Worm (Caenorhabditis elegans) whole organism, midembryonic: Measurements from ENCODE around the gene srg-40.

ENCODE experiments used
- T22C8.4 ChIP-seq: fragments of 200-800 bp; sonication (Bioruptor generic); IDR thresholded peaks from 2 replicates; pipeline ENCODE4 v1.3.6; 2022; ENCODE audit warnings: missing genetic modification characterization, missing compliant biosample characterization
- cog-1 ChIP-seq: sonication (generic microtip); optimal IDR thresholded peaks from 2 replicates; lab custom pipeline; 2016; ENCODE audit warnings: missing genetic modification characterization, missing compliant biosample characterization
- flt-1 ChIP-seq: fragments of 200-800 bp; sonication (Bioruptor generic); IDR thresholded peaks from 2 replicates; pipeline ENCODE4 v1.3.6; 2022; ENCODE audit warnings: missing genetic modification characterization, missing compliant biosample characterization
- klf-2 ChIP-seq: fragments of 200-800 bp; sonication (Bioruptor generic); conservative IDR thresholded peaks from 2 replicates; pipeline ENCODE4 v1.3.6; 2022; ENCODE audit warnings: missing genetic modification reagents, missing genetic modification characterization, missing compliant biosample characterization
- med-1 ChIP-seq: sonication (generic microtip); optimal IDR thresholded peaks from 2 replicates; lab custom pipeline; 2017; ENCODE audit warnings: missing genetic modification characterization, mild to moderate bottlenecking, missing compliant biosample characterization, antibody characterized with exemption, missing genetic modification reagents; ENCODE audit not compliant: insufficient read depth
- ref-1 ChIP-seq: fragments of 200-800 bp; sonication (Bioruptor generic); conservative IDR thresholded peaks from 2 replicates; pipeline ENCODE4 v1.3.6; 2022; ENCODE audit warnings: missing genetic modification reagents, missing genetic modification characterization, missing compliant biosample characterization
- tab-1 ChIP-seq: fragments of 200-800 bp; sonication (Bioruptor generic); IDR thresholded peaks from 2 replicates; pipeline ENCODE4 v1.3.6; 2022; ENCODE audit warnings: missing genetic modification characterization, missing compliant biosample characterization
- ztf-23 ChIP-seq: fragments of 200-800 bp; sonication (Bioruptor generic); IDR thresholded peaks from 2 replicates; pipeline ENCODE4 v1.3.6; 2022; ENCODE audit warnings: missing genetic modification reagents, missing genetic modification characterization, missing compliant biosample characterization
- ztf-29 ChIP-seq: fragments of 200-800 bp; sonication (Bioruptor generic); IDR thresholded peaks from 2 replicates; pipeline ENCODE4 v1.3.6; 2022; ENCODE audit warnings: missing genetic modification reagents, missing genetic modification characterization, missing compliant biosample characterization

Gene srg-40

DNA sequence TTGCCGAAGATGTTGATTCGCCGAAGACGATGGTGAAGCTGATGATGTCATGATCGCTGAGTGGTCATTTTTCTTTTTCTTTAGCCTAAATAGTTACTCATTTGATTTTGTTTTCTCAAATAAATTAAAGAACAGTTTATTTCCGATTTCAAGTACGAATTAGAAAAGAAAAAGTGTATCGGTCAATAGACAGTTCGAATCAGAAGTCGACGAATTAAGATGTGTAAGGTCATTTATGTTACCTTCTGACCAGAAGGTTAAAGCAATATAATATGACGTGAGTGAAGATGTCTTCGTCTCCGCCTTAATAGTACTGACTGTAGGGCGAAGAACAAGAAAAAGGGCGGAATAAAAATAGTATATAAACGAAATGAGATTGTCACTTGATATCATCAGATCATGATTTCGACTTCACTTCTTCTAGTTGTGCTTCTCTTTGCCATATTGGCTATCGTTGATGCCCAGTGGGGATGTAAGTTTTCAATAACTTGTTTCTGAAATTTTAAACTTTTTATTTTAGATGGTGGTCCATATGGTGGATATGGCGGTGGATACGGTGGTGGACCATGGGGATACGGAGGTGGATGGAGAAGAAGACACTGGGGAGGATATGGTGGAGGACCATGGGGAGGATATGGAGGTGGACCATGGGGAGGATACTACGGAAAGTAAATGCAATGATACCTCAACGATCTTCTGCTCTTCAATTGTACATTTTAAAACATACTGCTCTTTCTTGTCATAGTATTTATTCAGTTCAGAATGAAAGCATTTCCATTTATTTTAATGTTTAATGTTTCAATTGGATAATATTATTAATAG is 17.2 kb downstream of the srg-40 start, which contains the start of the genes T19C4.24 and nlp-33:
Gene T19C4.24 (minus strand): TSS at position 51 of the 822 bp plus-strand sequence.
Gene nlp-33 (plus strand): TSS at position 389 of the 822 bp plus-strand sequence.
- TF ChIP-seq ztf-23 (no peak), tab-1 (GFP tag; lab: Robert Waterston, UW) (no peak), ref-1 (no peak), ztf-29 (GFP tag; lab: Robert Waterston, UW) (no peak), klf-2 (GFP tag; lab: Robert Waterston, UW) (no peak), T22C8.4 (GFP tag; lab: Robert Waterston, UW) (no peak), med-1 (GFP tag; lab: Kevin White, UChicago) (no peak), cog-1 (tag; lab: Kevin White, UChicago) (no peak), flt-1 (GFP tag; lab: Robert Waterston, UW) (no peak)

DNA sequence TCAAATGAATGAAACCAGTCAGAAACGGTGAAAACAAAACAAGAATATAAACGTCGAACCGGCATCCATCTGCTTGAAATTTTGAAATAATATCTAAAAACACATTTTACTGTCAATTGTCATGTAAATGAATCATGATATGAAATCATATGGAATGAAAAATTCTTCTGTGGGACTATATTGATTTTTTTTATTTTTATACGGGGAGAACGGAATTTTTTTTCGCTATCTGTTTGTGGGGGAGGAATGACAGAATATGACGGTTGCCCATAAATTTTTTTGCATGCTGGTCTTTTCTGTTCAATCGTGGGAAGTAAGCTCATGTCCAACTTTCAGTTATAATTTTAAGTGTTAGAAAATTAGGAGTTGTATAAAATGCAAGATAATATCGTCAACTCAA is 19.7 kb downstream of the srg-40 start, which contains the start of gene C06H2.7:
Gene C06H2.7 (minus strand): TSS at position 101 of the 400 bp plus-strand sequence.
- TF ChIP-seq flt-1 (GFP tag; lab: Robert Waterston, UW) (no peak), cog-1 (tag; lab: Kevin White, UChicago) (no peak), ref-1 (no peak), klf-2 (GFP tag; lab: Robert Waterston, UW) (no peak), T22C8.4 (GFP tag; lab: Robert Waterston, UW) (no peak), med-1 (GFP tag; lab: Kevin White, UChicago) (no peak), ztf-29 (GFP tag; lab: Robert Waterston, UW) (no peak), ztf-23 (no peak), tab-1 (GFP tag; lab: Robert Waterston, UW) (no peak)

DNA sequence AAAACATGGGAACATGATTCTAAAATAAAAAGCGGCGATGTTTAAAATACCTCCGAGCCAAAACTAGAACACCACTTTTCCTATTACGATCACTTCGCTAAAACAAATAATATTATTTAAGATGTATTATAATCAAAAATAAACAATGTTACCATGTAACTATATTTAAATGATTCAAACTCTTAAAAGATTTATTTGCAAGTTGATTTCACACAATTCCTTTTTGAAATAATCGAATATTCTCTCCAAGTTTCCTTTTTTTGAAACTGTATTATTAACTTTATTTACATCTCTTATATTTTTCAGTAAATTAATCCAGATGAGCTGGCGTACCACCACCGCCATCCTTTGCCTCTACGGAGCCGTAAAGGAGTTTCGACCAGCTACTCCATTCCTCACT is 23.2 kb downstream of the srg-40 start, which contains the start of gene folt-1:
Gene folt-1 (plus strand): TSS at position 301 of the 400 bp plus-strand sequence.
- no peak for TF ChIP-seq tab-1 (GFP tag; lab: Robert Waterston, UW)
- no peak for TF ChIP-seq ztf-29 (GFP tag; lab: Robert Waterston, UW)
- TF ChIP-seq ref-1, result no peak
- TF ChIP-seq klf-2 (GFP tag; lab: Robert Waterston, UW), result no peak
- no peak for TF ChIP-seq flt-1 (GFP tag; lab: Robert Waterston, UW)
- TF ChIP-seq med-1 (GFP tag; lab: Kevin White, UChicago), result no peak
- TF ChIP-seq T22C8.4 (GFP tag; lab: Robert Waterston, UW), result no peak
- no peak for TF ChIP-seq ztf-23
- no peak for TF ChIP-seq cog-1 (tag; lab: Kevin White, UChicago)

DNA sequence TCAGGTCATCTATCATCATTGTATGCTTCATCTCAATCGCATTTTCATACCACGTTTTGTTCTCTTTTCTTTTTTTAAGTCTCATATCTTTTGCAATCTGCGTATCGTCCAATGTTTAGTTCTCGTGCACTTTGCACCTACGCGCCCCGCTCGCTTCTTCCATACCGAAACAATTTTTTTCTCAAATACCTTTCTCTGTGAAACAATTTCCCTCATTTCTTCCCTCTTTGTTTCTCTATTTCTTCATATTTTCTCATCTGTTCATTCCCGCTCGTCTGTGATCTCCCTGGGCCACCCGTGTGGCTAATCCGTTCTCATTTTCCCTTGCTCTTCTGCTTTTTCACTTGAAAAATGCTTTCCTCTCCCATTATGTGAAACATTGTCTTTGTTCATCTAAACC is 24.0 kb downstream of the srg-40 start:
- no peak for TF ChIP-seq ztf-23

DNA sequence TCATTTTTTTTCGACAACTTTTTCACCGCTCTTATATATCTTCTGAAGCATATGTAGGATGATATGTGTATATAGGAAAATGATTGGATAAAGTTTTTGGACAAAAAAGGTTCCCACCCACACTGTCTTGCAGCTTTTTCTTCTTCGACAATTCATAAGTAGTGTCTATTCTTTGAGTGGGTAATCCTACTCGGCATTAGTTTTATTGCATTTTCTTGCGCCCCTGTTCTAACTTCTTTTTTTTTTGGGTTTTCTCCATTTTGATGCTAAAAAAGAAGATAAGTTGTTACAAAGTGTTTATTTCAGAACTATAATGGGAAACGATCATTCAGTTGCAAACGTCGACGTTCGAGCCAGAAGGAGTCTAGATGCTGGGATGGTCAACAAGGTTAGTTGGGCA is 30.1 kb downstream of the srg-40 start, which contains the start of gene glb-3:
Gene glb-3 (plus strand): TSS at position 301 of the 400 bp plus-strand sequence.
- no peak for TF ChIP-seq tab-1 (GFP tag; lab: Robert Waterston, UW)
- TF ChIP-seq flt-1 (GFP tag; lab: Robert Waterston, UW), result no peak
- TF ChIP-seq klf-2 (GFP tag; lab: Robert Waterston, UW), result no peak
- no peak for TF ChIP-seq ztf-29 (GFP tag; lab: Robert Waterston, UW)
- no peak for TF ChIP-seq cog-1 (tag; lab: Kevin White, UChicago)
- TF ChIP-seq ref-1, result no peak
- TF ChIP-seq T22C8.4 (GFP tag; lab: Robert Waterston, UW), result no peak
- no peak for TF ChIP-seq med-1 (GFP tag; lab: Kevin White, UChicago)

DNA sequence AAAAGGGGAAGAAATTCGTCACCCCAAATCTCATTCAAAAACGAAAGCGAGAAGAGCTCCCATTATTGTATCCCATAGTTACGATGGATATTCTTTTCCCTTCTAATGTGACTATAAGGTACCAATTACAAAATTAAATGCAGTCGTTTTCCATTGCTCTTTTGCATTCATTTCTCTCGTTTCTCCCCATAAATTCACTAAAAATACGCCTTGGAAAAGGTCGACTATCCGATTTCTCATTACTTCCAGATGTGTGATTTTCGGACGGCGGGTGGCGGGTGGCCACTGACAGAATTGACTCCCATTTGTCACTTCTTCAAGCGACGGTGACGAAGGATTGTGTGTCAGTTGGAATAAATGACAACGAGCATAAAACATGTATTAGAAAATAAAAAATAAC is 30.9 kb downstream of the srg-40 start:
- TF ChIP-seq cog-1 (tag; lab: Kevin White, UChicago) (no peak), T22C8.4 (GFP tag; lab: Robert Waterston, UW) (no peak), tab-1 (GFP tag; lab: Robert Waterston, UW) (no peak), med-1 (GFP tag; lab: Kevin White, UChicago) (no peak)

DNA sequence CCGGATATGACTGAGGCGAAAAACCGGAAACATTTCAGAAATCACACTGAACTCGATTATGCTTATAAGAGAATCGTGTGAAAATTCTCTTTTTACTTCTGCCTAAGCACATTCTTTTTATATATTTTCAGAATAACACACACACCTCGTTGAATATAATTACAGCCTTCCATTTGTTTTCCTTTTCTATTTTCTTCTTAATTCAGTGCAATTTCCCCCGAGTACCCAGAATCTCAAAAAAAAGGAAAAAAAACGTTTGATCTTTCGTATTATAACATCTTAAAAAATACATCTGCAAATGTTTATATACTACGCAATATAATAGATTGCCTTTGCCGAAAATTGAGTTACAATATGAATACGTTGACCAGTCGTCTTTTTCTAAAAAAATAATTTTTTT is 32.6 kb downstream of the srg-40 start:
- TF ChIP-seq klf-2 (GFP tag; lab: Robert Waterston, UW) (no peak), tab-1 (GFP tag; lab: Robert Waterston, UW) (no peak), ztf-23 (no peak)

DNA sequence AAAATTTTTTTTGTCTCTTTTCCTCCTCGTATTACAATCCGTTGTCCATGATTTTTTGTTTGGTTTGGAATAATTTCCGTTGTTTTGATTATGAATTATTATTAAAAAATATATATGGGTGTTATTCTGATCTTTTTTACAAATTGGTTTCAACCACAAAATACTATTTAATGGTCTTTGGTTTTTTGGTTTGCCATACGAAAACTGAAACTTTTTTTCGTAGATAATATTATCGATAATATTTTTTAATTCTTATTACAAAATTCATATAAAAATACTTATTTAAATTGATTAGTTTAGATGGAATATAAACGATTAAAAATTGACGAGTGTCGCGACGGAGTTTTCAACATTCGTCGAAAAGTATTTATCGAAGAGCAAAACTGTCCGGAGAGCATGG is 37.2 kb downstream of the srg-40 start, which contains the start of gene jmjd-5:
Gene jmjd-5 (plus strand): TSS at position 301 of the 400 bp plus-strand sequence.
- TF ChIP-seq cog-1 (tag; lab: Kevin White, UChicago), result no peak
- no peak for TF ChIP-seq flt-1 (GFP tag; lab: Robert Waterston, UW)
- TF ChIP-seq T22C8.4 (GFP tag; lab: Robert Waterston, UW), result no peak
- TF ChIP-seq klf-2 (GFP tag; lab: Robert Waterston, UW), result no peak
- TF ChIP-seq ztf-29 (GFP tag; lab: Robert Waterston, UW), result no peak
- no peak for TF ChIP-seq med-1 (GFP tag; lab: Kevin White, UChicago)
- TF ChIP-seq ref-1, result no peak
- TF ChIP-seq tab-1 (GFP tag; lab: Robert Waterston, UW), result no peak
- no peak for TF ChIP-seq ztf-23

DNA sequence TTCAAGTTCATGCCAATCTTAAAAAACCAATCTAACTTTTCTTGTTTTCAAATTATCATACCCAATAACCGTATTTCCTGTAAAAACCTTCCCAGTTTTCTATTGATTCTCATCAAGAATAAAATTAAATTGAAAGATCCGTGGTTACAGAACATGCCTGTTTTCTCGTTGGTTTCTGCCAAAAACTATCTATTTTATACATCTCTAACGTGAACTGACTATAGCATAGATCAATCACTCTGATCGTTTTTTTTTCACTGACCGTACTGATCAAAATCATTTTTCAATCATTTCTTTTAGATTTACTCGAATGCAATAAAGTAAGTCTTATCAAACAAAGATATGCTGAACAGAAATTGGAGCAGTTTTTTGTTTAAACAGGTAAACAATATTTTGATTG is 39.5 kb downstream of the srg-40 start, which contains the start of gene C06H2.2:
Gene C06H2.2 (plus strand): TSS at position 301 of the 400 bp plus-strand sequence.
- TF ChIP-seq ztf-23, result no peak
- no peak for TF ChIP-seq ref-1
- TF ChIP-seq med-1 (GFP tag; lab: Kevin White, UChicago), result no peak
- no peak for TF ChIP-seq cog-1 (tag; lab: Kevin White, UChicago)
- no peak for TF ChIP-seq flt-1 (GFP tag; lab: Robert Waterston, UW)
- TF ChIP-seq tab-1 (GFP tag; lab: Robert Waterston, UW), result no peak
- TF ChIP-seq klf-2 (GFP tag; lab: Robert Waterston, UW), result no peak
- TF ChIP-seq T22C8.4 (GFP tag; lab: Robert Waterston, UW), result no peak
